Worm (Caenorhabditis elegans) whole organism, L3 larva: Measurements from ENCODE around the gene C43F9.4.

Source experiments
- ceh-9 ChIP-seq: sonication (generic microtip); optimal IDR thresholded peaks from 2 replicates; lab custom pipeline; 2018; ENCODE audit warnings: missing biosample characterization, missing genetic modification characterization
- egl-27 ChIP-seq: sonication (generic microtip); optimal IDR thresholded peaks from 4 replicates; lab custom pipeline; 2017; ENCODE audit warnings: missing biosample characterization, missing genetic modification reagents, missing genetic modification characterization
- elt-2 ChIP-seq: sonication (generic microtip); optimal IDR thresholded peaks from 2 replicates; lab custom pipeline; 2016; ENCODE audit warnings: missing genetic modification reagents, mild to moderate bottlenecking, missing genetic modification characterization, missing compliant biosample characterization
- fkh-10 ChIP-seq: sonication (generic microtip); optimal IDR thresholded peaks from 2 replicates; lab custom pipeline; 2017; ENCODE audit warnings: missing biosample characterization, missing genetic modification reagents, missing genetic modification characterization
- fos-1 ChIP-seq: fragments of 150-350 bp; optimal IDR thresholded peaks from 2 replicates; lab custom pipeline; 2014; ENCODE audit warnings: missing biosample characterization, missing genetic modification characterization
- lin-15B ChIP-seq: fragments of 150-350 bp; optimal IDR thresholded peaks from 2 replicates; lab custom pipeline; 2014; ENCODE audit warnings: missing biosample characterization, missing genetic modification characterization
- mml-1 ChIP-seq: fragments of 150-350 bp; sonication (generic microtip); optimal IDR thresholded peaks from 3 replicates; lab custom pipeline; 2014; ENCODE audit warnings: missing biosample characterization, missing genetic modification characterization
- nhr-67 ChIP-seq: fragments of 150-350 bp; optimal IDR thresholded peaks from 2 replicates; lab custom pipeline; 2014; ENCODE audit warnings: missing biosample characterization, missing genetic modification characterization
- pqm-1 ChIP-seq: fragments of 150-350 bp; optimal IDR thresholded peaks from 2 replicates; lab custom pipeline; 2017; ENCODE audit warnings: missing biosample characterization, missing genetic modification characterization, inconsistent platforms

Gene C43F9.4

ce11 chrIV:10542283-10542682 is 46.7 kb downstream of the C43F9.4 start:
- TF ChIP-seq lin-15B (tag; lab: Kevin White, UChicago) (no peak), elt-2 (tag; lab: Kevin White, UChicago) (peak; percentile 54)

ce11 chrIV:10538584-10538983 is 50.4 kb downstream of the C43F9.4 start, which contains the start of gene T07G12.4:
T07G12.4 (minus strand) TSS chrIV:10538684.
- TF ChIP-seq ceh-9 (tag; lab: Kevin White, UChicago) (no peak), fkh-10 (GFP tag; lab: Kevin White, UChicago) (no peak), mml-1 (tag; lab: Kevin White, UChicago) (no peak), pqm-1 (no peak), egl-27 (no peak), nhr-67 (no peak), fos-1 (tag; lab: Kevin White, UChicago) (no peak)
